Worm (Caenorhabditis elegans): ENCODE measurements around the gene sru-40.
A peak's percentile ranks its signal among the peaks of the same experiment; 100 is the strongest.

sru-40 gene

ce11 chrV:9791332-9791731 is 42.5 kb downstream of the sru-40 start, which contains the start of gene lipl-2:
Gene lipl-2 (plus strand): TSS chrV:9791567.
- no peak for TF ChIP-seq npax-4 (tag; optimal IDR thresholded peaks at IDR 0.05)
- no peak for TF ChIP-seq ztf-16 (tag; optimal IDR thresholded peaks at IDR 0.05)
- TF ChIP-seq ceh-2 (tag; optimal IDR thresholded peaks at IDR 0.05): no peak
- no peak for TF ChIP-seq unc-55 (GFP tag; optimal IDR thresholded peaks at IDR 0.05)
- TF ChIP-seq pax-1 (tag; optimal IDR thresholded peaks at IDR 0.05): no peak
- TF ChIP-seq nfya-1 (tag; optimal IDR thresholded peaks at IDR 0.05): no peak
- TF ChIP-seq rnt-1 (tag; optimal IDR thresholded peaks at IDR 0.05): no peak
- TF ChIP-seq hlh-6 (tag; optimal IDR thresholded peaks at IDR 0.05): no peak
- TF ChIP-seq ceh-48 (tag; optimal IDR thresholded peaks at IDR 0.05): no peak
- no peak for TF ChIP-seq ama-1 (optimal IDR thresholded peaks at IDR 0.05)
- TF ChIP-seq ceh-30 (tag; optimal IDR thresholded peaks at IDR 0.05): no peak
- no peak for TF ChIP-seq dve-1 (tag; optimal IDR thresholded peaks at IDR 0.05)
- TF ChIP-seq unc-42 (tag; optimal IDR thresholded peaks at IDR 0.05): no peak
- TF ChIP-seq eyg-1 (tag; optimal IDR thresholded peaks at IDR 0.05): no peak
- no peak for TF ChIP-seq madf-2 (tag; optimal IDR thresholded peaks at IDR 0.05)
- no peak for TF ChIP-seq ceh-19 (GFP tag; optimal IDR thresholded peaks at IDR 0.05)
- TF ChIP-seq nhr-232 (tag; optimal IDR thresholded peaks at IDR 0.05): no peak
- no peak for TF ChIP-seq fax-1 (tag; optimal IDR thresholded peaks at IDR 0.05)
- no peak for TF ChIP-seq ceh-18 (tag; optimal IDR thresholded peaks at IDR 0.05)

DNA sequence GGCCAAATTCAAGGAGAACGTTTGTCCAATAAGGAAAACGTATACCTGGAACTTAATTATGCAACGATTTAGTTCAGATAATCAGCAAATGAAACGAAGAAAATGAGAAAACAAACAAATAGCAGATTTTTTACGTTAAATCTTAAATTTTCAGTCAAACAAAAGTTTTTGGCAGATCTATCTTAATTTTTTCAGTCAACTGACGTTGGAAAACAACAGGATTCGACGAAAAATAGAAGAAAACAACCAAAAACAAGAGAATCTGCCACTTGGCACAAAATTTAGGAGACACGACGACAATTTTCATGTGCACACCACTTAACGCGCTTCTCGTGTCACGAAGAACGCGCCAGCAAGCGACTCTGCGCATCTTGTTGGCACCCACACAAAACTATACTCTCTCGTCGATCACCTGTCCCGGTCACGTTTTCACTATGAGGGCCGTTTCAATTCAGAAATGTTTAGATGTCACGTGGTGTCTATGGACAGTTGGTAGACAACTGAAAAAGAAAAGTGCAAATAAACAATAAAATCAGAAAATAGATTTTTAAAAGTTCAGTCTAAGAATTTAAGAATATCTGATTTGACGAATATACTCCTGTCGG is 44.0 kb downstream of the sru-40 start, which contains the start of gene ztf-7:
Gene ztf-7 (minus strand): TSS at position 51 of the 605 bp plus-strand sequence.
- TF ChIP-seq unc-3 (GFP tag; conservative IDR thresholded peaks at IDR 0.05) (no peak), unc-3 (tag; optimal IDR thresholded peaks at IDR 0.05) (no peak), hlh-13 (GFP tag; optimal IDR thresholded peaks at IDR 0.05) (no peak), rnt-1 (tag; optimal IDR thresholded peaks at IDR 0.05) (peak; percentile 65), madf-2 (tag; optimal IDR thresholded peaks at IDR 0.05) (no peak), nhr-11 (tag; optimal IDR thresholded peaks at IDR 0.05) (no peak), tbx-2 (tag; optimal IDR thresholded peaks at IDR 0.05) (peak; percentile 68), lin-11 (tag; optimal IDR thresholded peaks at IDR 0.05) (no peak), ets-4 (tag; optimal IDR thresholded peaks at IDR 0.05) (peak; percentile 35), ref-2 (tag; optimal IDR thresholded peaks at IDR 0.05) (no peak), sox-2 (GFP tag; IDR thresholded peaks at IDR 0.05) (no peak), K09A11.1 (tag; optimal IDR thresholded peaks at IDR 0.05; ENCODE audit: insufficient read depth) (no peak), ceh-30 (tag; optimal IDR thresholded peaks at IDR 0.05) (peak; percentile 42), zip-5 (tag; optimal IDR thresholded peaks at IDR 0.05) (no peak), ceh-45 (GFP tag; IDR thresholded peaks at IDR 0.05) (no peak), ceh-22 (tag; optimal IDR thresholded peaks at IDR 0.05) (no peak), unc-55 (GFP tag; optimal IDR thresholded peaks at IDR 0.05) (peak; percentile 74), dve-1 (tag; optimal IDR thresholded peaks at IDR 0.05) (no peak), ceh-34 (tag; optimal IDR thresholded peaks at IDR 0.05) (peak; percentile 4), K02D7.2 (tag; optimal IDR thresholded peaks at IDR 0.05) (no peak), ahr-1 (tag; optimal IDR thresholded peaks at IDR 0.05) (no peak), unc-42 (tag; optimal IDR thresholded peaks at IDR 0.05) (no peak), sdc-2 (tag; optimal IDR thresholded peaks at IDR 0.05) (no peak), ceh-31 (tag; optimal IDR thresholded peaks at IDR 0.05) (peak; percentile 80), ttx-3 (tag; optimal IDR thresholded peaks at IDR 0.05) (no peak), ceh-18 (tag; optimal IDR thresholded peaks at IDR 0.05) (peak; percentile 89), nfya-1 (tag; optimal IDR thresholded peaks at IDR 0.05) (peak; percentile 80), mec-3 (tag; optimal IDR thresholded peaks at IDR 0.05; ENCODE audit: borderline replicate concordance) (no peak), fkh-6 (tag; optimal IDR thresholded peaks at IDR 0.05) (no peak), ztf-16 (tag; optimal IDR thresholded peaks at IDR 0.05) (no peak), sox-4 (tag; optimal IDR thresholded peaks at IDR 0.05) (no peak), nhr-232 (tag; optimal IDR thresholded peaks at IDR 0.05) (no peak), F13H6.1 (tag; optimal IDR thresholded peaks at IDR 0.05) (no peak), hlh-30 (tag; optimal IDR thresholded peaks at IDR 0.05; ENCODE audit: insufficient read depth) (peak; percentile 99), odd-2 (tag; optimal IDR thresholded peaks at IDR 0.05) (no peak), C08G9.2 (tag; optimal IDR thresholded peaks at IDR 0.05) (no peak), ceh-9 (tag; optimal IDR thresholded peaks at IDR 0.05) (no peak), npax-4 (tag; optimal IDR thresholded peaks at IDR 0.05) (no peak)
